6 worm cellular contexts compared by ENCODE assay signal in the genomic region with DNA sequence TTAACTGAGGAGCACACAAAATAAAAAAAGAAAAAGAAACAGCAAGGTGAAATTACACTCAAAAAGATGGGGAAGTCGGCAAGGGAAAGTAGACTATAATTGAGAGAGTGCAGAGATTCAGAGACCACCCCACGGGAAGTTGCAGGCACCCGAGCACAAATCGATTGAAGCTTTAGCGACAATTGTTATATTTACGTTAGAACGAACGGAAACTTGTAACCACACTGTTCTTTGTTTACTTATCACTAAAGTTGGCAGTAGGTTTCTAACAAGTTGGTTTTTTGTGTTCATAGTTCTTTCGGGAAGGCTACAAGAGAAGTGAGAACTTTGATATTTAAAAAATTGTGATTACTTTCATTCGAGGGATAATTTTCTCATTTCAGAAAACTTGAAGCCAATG.
TF ChIP-seq lines count a peak whose summit lies in the region.

F47G9.4 (minus strand) TSS at position 98 of the 400 bp plus-strand sequence.

TF ChIP-seq in whole organism, L1 larva, 84 proteins besides CTCF, POLR2A, EP300 and RAD21:
- TF ChIP-seq rnt-1 (tag; optimal IDR thresholded peaks at IDR 0.05; lab: Kevin White, UChicago) = peak; percentile 8
- peak in 1 of 3 experiments; percentile 9 for TF ChIP-seq ceh-82 (tag; optimal IDR thresholded peaks at IDR 0.05; lab: Kevin White, UChicago)
- peak in 1 of 2 experiments; percentile 15 for TF ChIP-seq lsy-2 (tag; optimal IDR thresholded peaks at IDR 0.05; lab: Kevin White, UChicago)
- TF ChIP-seq aly-2 (tag; optimal IDR thresholded peaks at IDR 0.05; lab: Kevin White, UChicago) = no peak
- peak; percentile 32 for TF ChIP-seq lin-14 (GFP tag; optimal IDR thresholded peaks at IDR 0.05; lab: Kevin White, UChicago)
- no peak for TF ChIP-seq irx-1 (tag; optimal IDR thresholded peaks at IDR 0.05; lab: Kevin White, UChicago)
- no peak for TF ChIP-seq efl-3 (GFP tag; optimal IDR thresholded peaks at IDR 0.05; lab: Kevin White, UChicago)
- no peak for TF ChIP-seq dsc-1 (tag; optimal IDR thresholded peaks at IDR 0.05; lab: Kevin White, UChicago)
- TF ChIP-seq unc-98 (GFP tag; IDR thresholded peaks at IDR 0.05; lab: Robert Waterston, UW) = no peak

TF ChIP-seq in whole organism, L2 larva, 48 proteins besides CTCF, POLR2A, EP300 and RAD21:
- peak; percentile 8 for TF ChIP-seq nhr-129 (tag; optimal IDR thresholded peaks at IDR 0.05; lab: Kevin White, UChicago)
- no peak for TF ChIP-seq skn-1 (tag; optimal IDR thresholded peaks at IDR 0.05; lab: Kevin White, UChicago)
- TF ChIP-seq F13H6.1 (tag; optimal IDR thresholded peaks at IDR 0.05; lab: Kevin White, UChicago) = peak; percentile 50

TF ChIP-seq in whole organism, L3 larva, 47 proteins besides CTCF, POLR2A, EP300 and RAD21:
- TF ChIP-seq pha-4 (tag; optimal IDR thresholded peaks at IDR 0.05; lab: Kevin White, UChicago) (peak; percentile 94), elt-2 (tag; optimal IDR thresholded peaks at IDR 0.05; lab: Kevin White, UChicago) (peak; percentile 8), elt-1 (tag; optimal IDR thresholded peaks at IDR 0.05; lab: Kevin White, UChicago) (no peak)

TF ChIP-seq in whole organism, L4 larva, 104 proteins besides CTCF, POLR2A, EP300 and RAD21:
- TF ChIP-seq ceh-32 (tag; optimal IDR thresholded peaks at IDR 0.05; lab: Kevin White, UChicago; ENCODE audit: poor library complexity) = no peak
- peak; percentile 48 for TF ChIP-seq nhr-28 (tag; optimal IDR thresholded peaks at IDR 0.05; lab: Kevin White, UChicago)
- TF ChIP-seq pha-4 (GFP tag; IDR thresholded peaks at IDR 0.05; lab: Robert Waterston, UW) = no peak
- TF ChIP-seq pha-4 (tag; optimal IDR thresholded peaks at IDR 0.05; lab: Kevin White, UChicago) = peak; percentile 74
- no peak for TF ChIP-seq F37D6.2 (tag; optimal IDR thresholded peaks at IDR 0.05; lab: Kevin White, UChicago)
- TF ChIP-seq hlh-11 (tag; optimal IDR thresholded peaks at IDR 0.05; lab: Kevin White, UChicago) = peak; percentile 25
- no peak for TF ChIP-seq daf-16 (GFP tag; optimal IDR thresholded peaks at IDR 0.05; lab: Kevin White, UChicago)
- peak; percentile 18 for TF ChIP-seq daf-16 (tag; optimal IDR thresholded peaks at IDR 0.05; lab: Kevin White, UChicago)
TF ChIP-seq in whole organism, L4 larva: peak in this region for 4.

TF ChIP-seq in whole organism, mixed stage, embryonic, 35 proteins besides CTCF, POLR2A, EP300 and RAD21:
- TF ChIP-seq hlh-1 (tag; optimal IDR thresholded peaks at IDR 0.05; lab: Kevin White, UChicago) (peak; percentile 48), pha-4 (tag; optimal IDR thresholded peaks at IDR 0.05; lab: Kevin White, UChicago) (peak; percentile 40), unc-120 (tag; optimal IDR thresholded peaks at IDR 0.05; lab: Kevin White, UChicago; ENCODE audit: poor library complexity, severe bottlenecking) (peak; percentile 19), nhr-76 (tag; optimal IDR thresholded peaks at IDR 0.05; lab: Kevin White, UChicago) (no peak)

TF ChIP-seq in whole organism, young adult, 124 proteins besides CTCF, POLR2A, EP300 and RAD21:
- TF ChIP-seq nhr-80 (tag; optimal IDR thresholded peaks at IDR 0.05; lab: Kevin White, UChicago) (peak; percentile 39), nfya-2 (GFP tag; IDR thresholded peaks at IDR 0.05; lab: Robert Waterston, UW) (no peak)
